Worm (Caenorhabditis elegans) whole organism, L1 larva: ENCODE measurements around the gene F59C12.3.

Experiments used
- aly-2 ChIP-seq: fragments of 150-350 bp; optimal IDR thresholded peaks from 2 replicates; lab custom pipeline; 2014; ENCODE audit warnings: missing biosample characterization, missing genetic modification characterization
- ces-1 ChIP-seq: fragments of 150-350 bp; optimal IDR thresholded peaks from 2 replicates; lab custom pipeline; 2014; ENCODE audit warnings: missing biosample characterization, missing genetic modification reagents, missing genetic modification characterization
- lin-13 ChIP-seq: fragments of 150-350 bp; optimal IDR thresholded peaks from 2 replicates; lab custom pipeline; 2014; ENCODE audit warnings: missing biosample characterization, missing genetic modification reagents, missing genetic modification characterization

- TF ChIP-seq aly-2, result no peak
- no peak for TF ChIP-seq ces-1 (GFP tag; lab: Kevin White, UChicago)
- no peak for TF ChIP-seq lin-13 (GFP tag; lab: Kevin White, UChicago)
Observed at ce11 chrX:16604096-16604495, 5.2 kb downstream of the F59C12.3 start.
